Fruit fly (Drosophila melanogaster) whole organism, embryonic: ENCODE measurements around the gene Unc50.

ENCODE experiments used
- Atf3 ChIP-seq: fragments of 200-800 bp; sonication (Bioruptor generic); optimal IDR thresholded peaks from 3 replicates; lab custom pipeline; 2016; ENCODE audit warnings: missing biosample characterization, missing genetic modification characterization
- Awh ChIP-seq: fragments of 200-800 bp; sonication (Bioruptor generic); IDR thresholded peaks from 2 replicates; pipeline ENCODE4, ENCODE4 v1.3.6; 2022; ENCODE audit warnings: missing biosample characterization, missing genetic modification characterization
- CG10147 ChIP-seq: fragments of 200-800 bp; sonication (Bioruptor generic); optimal IDR thresholded peaks from 2 replicates; lab custom pipeline; 2019; ENCODE audit warnings: missing biosample characterization, mild to moderate bottlenecking, missing genetic modification characterization, moderate library complexity
- CG10274 ChIP-seq: fragments of 200-800 bp; sonication (Bioruptor generic); optimal IDR thresholded peaks from 3 replicates; lab custom pipeline; 2017; ENCODE audit warnings: missing biosample characterization, mild to moderate bottlenecking, missing genetic modification characterization
- CG12744 ChIP-seq: fragments of 200-800 bp; sonication (Bioruptor generic); optimal IDR thresholded peaks from 2 replicates; lab custom pipeline; 2016; ENCODE audit warnings: missing biosample characterization, missing genetic modification characterization
- CG12942 ChIP-seq: fragments of 200-800 bp; sonication (Bioruptor generic); optimal IDR thresholded peaks from 3 replicates; lab custom pipeline; 2016; ENCODE audit warnings: missing biosample characterization, missing genetic modification characterization
- CG14667 ChIP-seq: fragments of 200-800 bp; sonication (Bioruptor generic); IDR thresholded peaks from 2 replicates; pipeline ENCODE4 v1.3.6; 2022; ENCODE audit warnings: missing biosample characterization, missing genetic modification characterization
- CG1529 ChIP-seq: fragments of 200-800 bp; sonication (Bioruptor generic); optimal IDR thresholded peaks from 3 replicates; lab custom pipeline; 2018; ENCODE audit warnings: missing biosample characterization, missing genetic modification characterization
- CG15479 ChIP-seq: fragments of 200-800 bp; sonication (Bioruptor generic); optimal IDR thresholded peaks from 3 replicates; lab custom pipeline; 2019; ENCODE audit warnings: missing biosample characterization, mild to moderate bottlenecking, missing genetic modification characterization, moderate library complexity
- CG15601 ChIP-seq: fragments of 200-800 bp; sonication (Bioruptor generic); optimal IDR thresholded peaks from 3 replicates; lab custom pipeline; 2019; ENCODE audit warnings: missing biosample characterization, mild to moderate bottlenecking, missing genetic modification characterization, moderate library complexity
- CG18599 ChIP-seq: fragments of 200-800 bp; sonication (Bioruptor generic); optimal IDR thresholded peaks from 3 replicates; lab custom pipeline; 2017; ENCODE audit warnings: missing biosample characterization, missing genetic modification characterization, mild to moderate bottlenecking, moderate library complexity, missing genetic modification reagents
- CG2875 ChIP-seq: fragments of 200-800 bp; sonication (Bioruptor generic); optimal IDR thresholded peaks from 2 replicates; lab custom pipeline; 2017; ENCODE audit warnings: missing biosample characterization, mild to moderate bottlenecking, missing genetic modification characterization, missing genetic modification reagents
- CG34376 ChIP-seq: fragments of 200-800 bp; sonication (Bioruptor generic); optimal IDR thresholded peaks from 2 replicates; lab custom pipeline; 2018; ENCODE audit warnings: missing biosample characterization, mild to moderate bottlenecking, missing genetic modification characterization
- CG6654 ChIP-seq: fragments of 200-800 bp; sonication (Bioruptor generic); optimal IDR thresholded peaks from 2 replicates; lab custom pipeline; 2017; ENCODE audit warnings: missing biosample characterization, mild to moderate bottlenecking, missing genetic modification characterization
- CG6791 ChIP-seq: fragments of 200-800 bp; sonication (Bioruptor generic); IDR thresholded peaks from 3 replicates; pipeline ENCODE4 v1.3.6; 2022; ENCODE audit warnings: missing biosample characterization, missing genetic modification characterization; ENCODE audit not compliant: partially characterized antibody
- CG7928 ChIP-seq: fragments of 200-800 bp; sonication (Bioruptor generic); optimal IDR thresholded peaks from 2 replicates; lab custom pipeline; 2017; ENCODE audit warnings: missing biosample characterization, mild to moderate bottlenecking, missing genetic modification characterization
- Chrac-16 ChIP-seq: fragments of 200-800 bp; sonication (Bioruptor generic); optimal IDR thresholded peaks from 3 replicates; lab custom pipeline; 2016; ENCODE audit warnings: missing biosample characterization, missing genetic modification characterization
- Doc3 ChIP-seq: fragments of 200-800 bp; sonication (Bioruptor generic); IDR thresholded peaks from 3 replicates; pipeline ENCODE4 v1.3.6; 2022; ENCODE audit warnings: missing biosample characterization, missing genetic modification characterization; ENCODE audit not compliant: partially characterized antibody
- Eip74EF ChIP-seq, 2 experiments: fragments of 200-800 bp in 1 of 2; fragments of >200 bp in 1 of 2; sonication (Bioruptor generic) in 1 of 2; optimal IDR thresholded peaks; 2 replicates each; lab custom pipeline; 2017 to 2019; ENCODE audit warnings: missing biosample characterization in 2 of 2, missing genetic modification characterization in 2 of 2, mild to moderate bottlenecking in 1 of 2, moderate library complexity in 1 of 2
- HmgZ ChIP-seq: fragments of 200-800 bp; sonication (Bioruptor generic); optimal IDR thresholded peaks from 2 replicates; lab custom pipeline; 2018; ENCODE audit warnings: missing biosample characterization, mild to moderate bottlenecking, missing genetic modification characterization
- Jarid2 ChIP-seq: fragments of 200-800 bp; sonication (Bioruptor generic); optimal IDR thresholded peaks from 3 replicates; lab custom pipeline; 2017; ENCODE audit warnings: mild to moderate bottlenecking, missing biosample characterization, missing genetic modification reagents, missing genetic modification characterization
- Lpt ChIP-seq: fragments of >200 bp; optimal IDR thresholded peaks from 2 replicates; lab custom pipeline; 2018; ENCODE audit warnings: missing biosample characterization, missing genetic modification characterization
- Med ChIP-seq: fragments of 200-800 bp; sonication (Bioruptor generic); peaks from one replicate; lab custom pipeline; 2016; ENCODE audit warnings: missing biosample characterization, missing genetic modification characterization, mild to moderate bottlenecking, inconsistent platforms, moderate library complexity
- Mrtf ChIP-seq: fragments of 200-800 bp; sonication (Bioruptor generic); IDR thresholded peaks from 3 replicates; pipeline ENCODE4 v1.3.6; 2022; ENCODE audit warnings: missing biosample characterization, missing genetic modification characterization
- Myb ChIP-seq: fragments of 200-800 bp; sonication (Bioruptor generic); optimal IDR thresholded peaks from 2 replicates; lab custom pipeline; 2016; ENCODE audit warnings: missing biosample characterization, missing genetic modification characterization
- Neu2 ChIP-seq: fragments of 200-800 bp; sonication (Bioruptor generic); optimal IDR thresholded peaks from 3 replicates; lab custom pipeline; 2016; ENCODE audit warnings: missing biosample characterization, missing genetic modification characterization, borderline replicate concordance
- Nf-YC ChIP-seq: fragments of 200-800 bp; optimal IDR thresholded peaks from 3 replicates; lab custom pipeline; 2019; ENCODE audit warnings: missing biosample characterization, mild to moderate bottlenecking, missing genetic modification characterization, moderate library complexity
- NfI ChIP-seq: fragments of 200-800 bp; sonication (Bioruptor generic); optimal IDR thresholded peaks from 3 replicates; lab custom pipeline; 2018; ENCODE audit warnings: missing biosample characterization, mild to moderate bottlenecking, missing genetic modification characterization, moderate library complexity
- Xrp1 ChIP-seq: fragments of 200-800 bp; sonication (Bioruptor generic); IDR thresholded peaks from 2 replicates; pipeline ENCODE4 v1.3.6; 2022; ENCODE audit warnings: missing biosample characterization, missing genetic modification characterization
- abd-A ChIP-seq: fragments of 200-800 bp; sonication (Bioruptor generic); optimal IDR thresholded peaks from 3 replicates; lab custom pipeline; 2019; ENCODE audit warnings: missing biosample characterization, mild to moderate bottlenecking, missing genetic modification characterization, moderate library complexity
- ap ChIP-seq: fragments of 200-800 bp; sonication (Bioruptor generic); IDR thresholded peaks from 2 replicates; pipeline ENCODE4 v1.3.6; 2022; ENCODE audit warnings: missing biosample characterization, missing genetic modification characterization
- bab2 ChIP-seq: fragments of 200-800 bp; sonication (Bioruptor generic); optimal IDR thresholded peaks from 2 replicates; lab custom pipeline; 2016; ENCODE audit warnings: missing biosample characterization, missing genetic modification characterization
- bbx ChIP-seq: fragments of 200-800 bp; sonication (Bioruptor generic); IDR thresholded peaks from 2 replicates; pipeline ENCODE4 v1.3.6; 2022; ENCODE audit warnings: missing biosample characterization, missing genetic modification characterization; ENCODE audit not compliant: partially characterized antibody
- br ChIP-seq: fragments of >200 bp; optimal IDR thresholded peaks from 2 replicates; lab custom pipeline; 2017
- croc ChIP-seq: fragments of 200-800 bp; sonication (Bioruptor generic); conservative IDR thresholded peaks from 3 replicates; pipeline ENCODE4 v1.3.6; 2022; ENCODE audit warnings: missing biosample characterization, missing genetic modification characterization
- crol ChIP-seq: fragments of 200-800 bp; sonication (Bioruptor generic); IDR thresholded peaks from 2 replicates; pipeline ENCODE4 v1.3.6; 2022; ENCODE audit warnings: missing biosample characterization, missing genetic modification characterization
- dati ChIP-seq: fragments of 200-800 bp; sonication (Bioruptor generic); IDR thresholded peaks from 2 replicates; pipeline ENCODE4 v1.3.6; 2022; ENCODE audit warnings: missing biosample characterization, missing genetic modification characterization
- grau ChIP-seq: fragments of 200-800 bp; optimal IDR thresholded peaks from 3 replicates; lab custom pipeline; 2019; ENCODE audit warnings: missing biosample characterization, mild to moderate bottlenecking, missing genetic modification characterization, moderate library complexity
- jigr1 ChIP-seq: fragments of 200-800 bp; sonication (Bioruptor generic); IDR thresholded peaks from 3 replicates; pipeline ENCODE4 v1.3.6; 2022; ENCODE audit warnings: missing biosample characterization, missing genetic modification characterization
- lmd ChIP-seq: fragments of 200-800 bp; sonication (Bioruptor generic); IDR thresholded peaks from 2 replicates; pipeline ENCODE4 v1.3.6; 2022; ENCODE audit warnings: missing biosample characterization, missing genetic modification characterization
- maf-S ChIP-seq: fragments of 200-800 bp; sonication (Bioruptor generic); optimal IDR thresholded peaks from 2 replicates; lab custom pipeline; 2016; ENCODE audit warnings: missing biosample characterization, missing genetic modification characterization
- mam ChIP-seq: fragments of 200-800 bp; sonication (Bioruptor generic); optimal IDR thresholded peaks from 3 replicates; lab custom pipeline; 2016; ENCODE audit warnings: missing biosample characterization, missing genetic modification characterization
- nom ChIP-seq: fragments of 200-800 bp; sonication (Bioruptor generic); optimal IDR thresholded peaks from 2 replicates; lab custom pipeline; 2017; ENCODE audit warnings: missing biosample characterization, missing genetic modification characterization, mild to moderate bottlenecking, moderate library complexity, missing genetic modification reagents
- pros ChIP-seq: fragments of 200-800 bp; sonication (Bioruptor generic); optimal IDR thresholded peaks from 3 replicates; lab custom pipeline; 2019; ENCODE audit warnings: missing biosample characterization, mild to moderate bottlenecking, missing genetic modification characterization, moderate library complexity
- ranshi ChIP-seq: fragments of 200-800 bp; sonication (Bioruptor generic); IDR thresholded peaks from 2 replicates; pipeline ENCODE4 v1.3.6; 2022; ENCODE audit warnings: missing biosample characterization, missing genetic modification characterization
- scrt ChIP-seq: fragments of 200-800 bp; sonication (Bioruptor generic); optimal IDR thresholded peaks from 2 replicates; lab custom pipeline; 2018; ENCODE audit warnings: missing biosample characterization, mild to moderate bottlenecking, missing genetic modification characterization, moderate library complexity
- sens ChIP-seq: fragments of 200-800 bp; sonication (Bioruptor generic); peaks from one replicate; lab custom pipeline; 2016; ENCODE audit warnings: missing biosample characterization, missing genetic modification characterization
- sna ChIP-seq: fragments of 200-800 bp; sonication (Bioruptor generic); IDR thresholded peaks from 2 replicates; pipeline ENCODE4 v1.3.6; 2022; ENCODE audit warnings: missing biosample characterization, missing genetic modification characterization; ENCODE audit not compliant: partially characterized antibody
- sqz ChIP-seq: fragments of 200-800 bp; sonication (Bioruptor generic); optimal IDR thresholded peaks from 3 replicates; lab custom pipeline; 2018; ENCODE audit warnings: missing biosample characterization, mild to moderate bottlenecking, missing genetic modification characterization
- vnd ChIP-seq: fragments of 200-800 bp; sonication (Bioruptor generic); IDR thresholded peaks from 3 replicates; pipeline ENCODE4 v1.3.6; 2022; ENCODE audit warnings: missing biosample characterization, missing genetic modification characterization; ENCODE audit not compliant: partially characterized antibody

Gene Unc50

dm6 chr3R:8705323-8706097 lies 29.1 kb upstream of the Unc50 start (continued):
- TF ChIP-seq CG2875 (GFP tag; lab: Kevin White, UChicago): no peak
- TF ChIP-seq Atf3: no peak
- no peak for TF ChIP-seq croc (GFP tag; lab: Robert Waterston, UW)
- no peak for TF ChIP-seq Lpt (GFP tag; lab: Kevin White, UChicago)
- TF ChIP-seq Jarid2 (GFP tag; lab: Kevin White, UChicago): no peak
- TF ChIP-seq jigr1 (GFP tag; lab: Robert Waterston, UW): no peak
- TF ChIP-seq sqz: peak; percentile 98
- TF ChIP-seq ap: no peak
- no peak for TF ChIP-seq ranshi (GFP tag; lab: Robert Waterston, UW)
- no peak for TF ChIP-seq CG7928 (GFP tag; lab: Kevin White, UChicago)
- no peak for TF ChIP-seq vnd (GFP tag; lab: Robert Waterston, UW)
- no peak for TF ChIP-seq Eip74EF (GFP tag; optimal IDR thresholded peaks at IDR 0.05; lab: Kevin White, UChicago)
- no peak for TF ChIP-seq CG34376 (GFP tag; lab: Kevin White, UChicago)
- TF ChIP-seq maf-S (GFP tag; lab: Kevin White, UChicago): no peak
- TF ChIP-seq CG1529 (GFP tag; lab: Kevin White, UChicago): no peak
- no peak for TF ChIP-seq Doc3 (GFP tag; lab: Robert Waterston, UW)
- no peak for TF ChIP-seq Chrac-16 (GFP tag; lab: Kevin White, UChicago)
- TF ChIP-seq bab2 (GFP tag; lab: Kevin White, UChicago): no peak
- no peak for TF ChIP-seq NfI (GFP tag; lab: Kevin White, UChicago)
- no peak for TF ChIP-seq sna (GFP tag; lab: Robert Waterston, UW)
- TF ChIP-seq HmgZ (tag; lab: Kevin White, UChicago): no peak
- peak; percentile 17 for TF ChIP-seq CG18599 (GFP tag; lab: Kevin White, UChicago)
- TF ChIP-seq pros (GFP tag; lab: Kevin White, UChicago): peak; percentile 45
- TF ChIP-seq CG15601 (tag; lab: Kevin White, UChicago): no peak
- no peak for TF ChIP-seq br (lab: Kevin White, UChicago)
- TF ChIP-seq Neu2 (GFP tag; lab: Kevin White, UChicago): no peak
- TF ChIP-seq crol (GFP tag; lab: Robert Waterston, UW): 0 out of 2 replicates have a peak, but pooled peaks have one; percentile 24
- no peak for TF ChIP-seq CG12942 (GFP tag; lab: Kevin White, UChicago)
- no peak for TF ChIP-seq bbx (GFP tag; lab: Robert Waterston, UW)
- TF ChIP-seq scrt: no peak
- TF ChIP-seq CG15479 (GFP tag; lab: Kevin White, UChicago): no peak
- TF ChIP-seq CG6791 (GFP tag; lab: Robert Waterston, UW): no peak
- TF ChIP-seq sens (GFP tag; lab: Kevin White, UChicago): peak; percentile 64
- no peak for TF ChIP-seq CG10274 (GFP tag; lab: Kevin White, UChicago)
- TF ChIP-seq abd-A (tag; lab: Kevin White, UChicago): peak; percentile 93
- no peak for TF ChIP-seq grau
- TF ChIP-seq Mrtf (GFP tag; lab: Robert Waterston, UW): 0 out of 3 replicates have a peak, but pooled peaks have one; percentile 16
- no peak for TF ChIP-seq lmd (GFP tag; lab: Robert Waterston, UW)
- TF ChIP-seq CG10147: no peak
- TF ChIP-seq CG6654 (GFP tag; lab: Kevin White, UChicago): no peak
- TF ChIP-seq nom (GFP tag; lab: Kevin White, UChicago): peak; percentile 71
- no peak for TF ChIP-seq CG14667 (GFP tag; lab: Robert Waterston, UW)
- no peak for TF ChIP-seq dati (GFP tag; lab: Robert Waterston, UW)
- no peak for TF ChIP-seq Xrp1 (GFP tag; lab: Robert Waterston, UW)
- TF ChIP-seq Myb (GFP tag; lab: Kevin White, UChicago): no peak
- TF ChIP-seq Nf-YC: peak; percentile 91
- no peak for TF ChIP-seq Med (GFP tag; lab: Kevin White, UChicago)
- TF ChIP-seq CG12744 (GFP tag; lab: Kevin White, UChicago): no peak
- TF ChIP-seq Awh (GFP tag; lab: Robert Waterston, UW): no peak
- no peak for TF ChIP-seq mam (GFP tag; lab: Kevin White, UChicago)
